Fruit fly (Drosophila melanogaster) whole organism, adult: ENCODE data around the gene Dap160.

ENCODE experiments used
- CG11617 ChIP-seq: fragments of 200-800 bp; sonication (Bioruptor generic); optimal IDR thresholded peaks from 2 replicates; lab custom pipeline; 2017; ENCODE audit warnings: mild to moderate bottlenecking, missing biosample characterization, missing genetic modification reagents, missing genetic modification characterization
- CG12768 ChIP-seq: fragments of 200-800 bp; sonication (Bioruptor generic); optimal IDR thresholded peaks from 2 replicates; lab custom pipeline; 2017; ENCODE audit warnings: missing biosample characterization, missing genetic modification characterization, mild to moderate bottlenecking, moderate library complexity, missing genetic modification reagents
- CG14711 ChIP-seq: fragments of 200-800 bp; sonication (Bioruptor generic); optimal IDR thresholded peaks from 2 replicates; lab custom pipeline; 2018; ENCODE audit warnings: missing biosample characterization, mild to moderate bottlenecking, missing genetic modification characterization, moderate library complexity
- CG33017 ChIP-seq: fragments of 200-800 bp; sonication (Bioruptor generic); optimal IDR thresholded peaks from 2 replicates; lab custom pipeline; 2018; ENCODE audit warnings: missing biosample characterization, mild to moderate bottlenecking, missing genetic modification characterization, moderate library complexity
- CG5204 ChIP-seq: fragments of 200-800 bp; sonication (Bioruptor generic); optimal IDR thresholded peaks from 2 replicates; lab custom pipeline; 2016; ENCODE audit warnings: missing biosample characterization, missing genetic modification characterization
- CG7101 ChIP-seq: fragments of 200-800 bp; sonication (Bioruptor generic); optimal IDR thresholded peaks from 2 replicates; lab custom pipeline; 2018; ENCODE audit warnings: missing biosample characterization, mild to moderate bottlenecking, missing genetic modification characterization, moderate library complexity
- Clk ChIP-seq: fragments of 200-800 bp; sonication (Bioruptor generic); optimal IDR thresholded peaks from 2 replicates; lab custom pipeline; 2017; ENCODE audit warnings: missing biosample characterization, missing genetic modification characterization
- Crg-1 ChIP-seq: fragments of 200-800 bp; sonication (Bioruptor generic); optimal IDR thresholded peaks from 2 replicates; lab custom pipeline; 2016; ENCODE audit warnings: missing biosample characterization, missing genetic modification characterization
- bab1 ChIP-seq: fragments of 200-800 bp; sonication (Bioruptor generic); optimal IDR thresholded peaks from 3 replicates; lab custom pipeline; 2019; ENCODE audit warnings: missing biosample characterization, mild to moderate bottlenecking, missing genetic modification characterization, moderate library complexity
- cic ChIP-seq: fragments of 200-800 bp; sonication (Bioruptor generic); optimal IDR thresholded peaks from 2 replicates; lab custom pipeline; 2017; ENCODE audit warnings: missing biosample characterization, mild to moderate bottlenecking, missing genetic modification characterization, moderate library complexity
- kay ChIP-seq: fragments of 200-800 bp; sonication (Bioruptor generic); peaks from one replicate; lab custom pipeline; 2016; ENCODE audit warnings: missing biosample characterization, missing genetic modification characterization, borderline replicate concordance
- ovo ChIP-seq: fragments of 200-800 bp; sonication (Bioruptor generic); optimal IDR thresholded peaks from 2 replicates; lab custom pipeline; 2016; ENCODE audit warnings: missing biosample characterization, missing genetic modification characterization
- pad ChIP-seq: fragments of 200-800 bp; sonication (Bioruptor generic); optimal IDR thresholded peaks from 3 replicates; lab custom pipeline; 2017; ENCODE audit warnings: missing biosample characterization, missing genetic modification characterization, mild to moderate bottlenecking, moderate library complexity, missing genetic modification reagents
- toe ChIP-seq: fragments of 200-800 bp; sonication (Bioruptor generic); optimal IDR thresholded peaks from 2 replicates; lab custom pipeline; 2016; ENCODE audit warnings: missing biosample characterization, missing genetic modification characterization

DNA sequence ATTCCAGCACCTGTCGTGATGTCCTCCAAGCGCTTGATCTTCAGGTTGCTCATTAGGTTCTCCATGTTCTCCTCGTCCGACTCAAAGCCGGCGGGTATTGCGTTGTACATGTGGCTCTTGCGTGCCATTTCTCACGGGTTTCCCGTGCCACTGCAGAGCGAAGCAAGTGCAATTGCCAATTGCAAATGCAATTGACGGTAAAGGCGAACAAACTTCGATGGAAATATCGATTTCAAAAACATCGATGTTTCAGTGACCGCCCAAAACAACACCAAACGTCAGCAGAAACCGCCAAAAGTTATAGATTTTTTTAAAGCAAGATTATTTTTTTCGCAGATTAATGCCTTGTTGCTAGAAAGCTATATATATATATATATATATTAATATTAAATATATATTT, 20.7 kb upstream of the Dap160 start, which contains the start of gene Nbr:
- TF ChIP-seq CG11617 (GFP tag; lab: Kevin White, UChicago) = no peak
- TF ChIP-seq CG12768 (GFP tag; lab: Kevin White, UChicago) = no peak
- TF ChIP-seq kay = no peak
- TF ChIP-seq Crg-1 (GFP tag; lab: Kevin White, UChicago) = no peak
- no peak for TF ChIP-seq CG33017 (tag; lab: Kevin White, UChicago)
- TF ChIP-seq ovo (GFP tag; lab: Kevin White, UChicago) = no peak
- no peak for TF ChIP-seq cic (GFP tag; lab: Kevin White, UChicago)
- TF ChIP-seq CG5204 (GFP tag; lab: Kevin White, UChicago) = no peak
- TF ChIP-seq pad (GFP tag; lab: Kevin White, UChicago) = no peak
- TF ChIP-seq toe = no peak
- no peak for TF ChIP-seq CG14711
- TF ChIP-seq CG7101 = no peak
- TF ChIP-seq Clk (GFP tag; lab: Kevin White, UChicago) = no peak
- TF ChIP-seq bab1 = peak; percentile 45
